Worm (Caenorhabditis elegans) whole organism, late embryonic: ENCODE data around the gene sphk-1.

Experiments used
- K09A11.1 ChIP-seq: sonication (generic microtip); optimal IDR thresholded peaks from 2 replicates; lab custom pipeline; 2017; ENCODE audit warnings: antibody characterized with exemption, mild to moderate bottlenecking, missing genetic modification characterization, missing compliant biosample characterization; ENCODE audit not compliant: insufficient read depth
- ama-1 ChIP-seq: fragments of 150-350 bp; optimal IDR thresholded peaks from 2 replicates; lab custom pipeline; 2014
- dve-1 ChIP-seq: sonication (generic microtip); optimal IDR thresholded peaks from 2 replicates; lab custom pipeline; 2017; ENCODE audit warnings: antibody characterized with exemption, mild to moderate bottlenecking, missing genetic modification characterization, missing compliant biosample characterization
- ets-4 ChIP-seq: sonication (generic microtip); optimal IDR thresholded peaks from 2 replicates; lab custom pipeline; 2016; ENCODE audit warnings: missing genetic modification characterization, missing compliant biosample characterization
- hlh-6 ChIP-seq: sonication (generic microtip); optimal IDR thresholded peaks from 2 replicates; lab custom pipeline; 2016; ENCODE audit warnings: missing genotype, missing genetic modification characterization, missing compliant biosample characterization
- madf-2 ChIP-seq: sonication (generic microtip); optimal IDR thresholded peaks from 2 replicates; lab custom pipeline; 2017; ENCODE audit warnings: missing genetic modification characterization, missing compliant biosample characterization
- nfya-1 ChIP-seq: sonication (generic microtip); optimal IDR thresholded peaks from 2 replicates; lab custom pipeline; 2017; ENCODE audit warnings: missing genetic modification characterization, mild to moderate bottlenecking, missing compliant biosample characterization, antibody characterized with exemption, moderate library complexity
- ttx-3 ChIP-seq: sonication (generic microtip); optimal IDR thresholded peaks from 2 replicates; lab custom pipeline; 2016; ENCODE audit warnings: missing genetic modification reagents, missing genetic modification characterization, missing compliant biosample characterization

DNA sequence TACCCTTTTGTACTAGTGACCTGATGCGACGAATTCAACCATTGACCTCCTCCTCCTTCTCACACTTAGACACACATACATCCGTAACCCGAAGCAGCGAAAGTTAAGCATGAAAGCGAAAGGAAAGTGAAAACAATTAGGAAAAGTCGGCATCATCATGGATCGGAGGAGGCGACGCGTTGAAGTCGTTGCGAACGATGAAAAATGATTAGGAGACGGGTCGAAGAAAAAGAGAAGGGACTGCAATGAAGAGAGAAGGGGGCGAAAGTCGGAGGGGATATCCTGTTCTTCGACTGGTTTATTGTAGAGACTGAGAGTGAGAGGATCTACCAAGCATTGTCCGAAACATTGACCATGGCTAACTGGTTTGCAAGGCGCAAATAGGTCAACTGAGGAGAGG, 49.6 kb upstream of the sphk-1 start:
- TF ChIP-seq ets-4 (no peak), ama-1 (peak; percentile 10), nfya-1 (no peak), hlh-6 (tag; lab: Kevin White, UChicago) (no peak), madf-2 (tag; lab: Kevin White, UChicago) (no peak), K09A11.1 (tag; lab: Kevin White, UChicago) (no peak), dve-1 (tag; lab: Kevin White, UChicago) (no peak), ttx-3 (tag; lab: Kevin White, UChicago) (no peak)
